Fruit fly (Drosophila melanogaster) whole organism, embryonic: Measurements from ENCODE around the gene Mst84Dd.
A peak's percentile ranks its signal among the peaks of the same experiment; 100 is the strongest.

ENCODE experiments used
- Abd-B ChIP-seq: fragments of 200-800 bp; sonication (Bioruptor generic); optimal IDR thresholded peaks from 2 replicates; lab custom pipeline; 2018; ENCODE audit warnings: missing biosample characterization, mild to moderate bottlenecking, missing genetic modification characterization, moderate library complexity
- Blimp-1 ChIP-seq: fragments of 200-800 bp; sonication (Bioruptor generic); optimal IDR thresholded peaks from 3 replicates; lab custom pipeline; 2018; ENCODE audit warnings: missing biosample characterization, missing genetic modification characterization, mild to moderate bottlenecking, moderate library complexity, missing genetic modification reagents
- CG10209 ChIP-seq: fragments of 200-800 bp; sonication (Bioruptor generic); optimal IDR thresholded peaks from 3 replicates; lab custom pipeline; 2017; ENCODE audit warnings: missing biosample characterization, mild to moderate bottlenecking, missing genetic modification characterization, missing genetic modification reagents
- CG10543 ChIP-seq: fragments of 200-800 bp; sonication (Bioruptor generic); optimal IDR thresholded peaks from 3 replicates; lab custom pipeline; 2017; ENCODE audit warnings: missing biosample characterization, mild to moderate bottlenecking, missing genetic modification characterization, moderate library complexity
- CG11398 ChIP-seq: fragments of 200-800 bp; sonication (Bioruptor generic); optimal IDR thresholded peaks from 2 replicates; lab custom pipeline; 2016; ENCODE audit warnings: missing biosample characterization, missing genetic modification characterization
- CG14014 ChIP-seq: fragments of 200-800 bp; sonication (Bioruptor generic); IDR thresholded peaks from 2 replicates; pipeline ENCODE4 v1.3.6; 2022; ENCODE audit warnings: missing biosample characterization, missing genetic modification characterization
- CG14050 ChIP-seq: fragments of 200-800 bp; sonication (Bioruptor generic); IDR thresholded peaks from 3 replicates; pipeline ENCODE4 v1.3.6; 2022; ENCODE audit warnings: missing biosample characterization, missing genetic modification characterization
- CG17361 ChIP-seq: fragments of 200-800 bp; sonication (Bioruptor generic); IDR thresholded peaks from 3 replicates; pipeline ENCODE4 v1.3.6; 2022; ENCODE audit warnings: missing biosample characterization, missing genetic modification characterization
- CG18476 ChIP-seq: fragments of 200-800 bp; sonication (Bioruptor generic); optimal IDR thresholded peaks from 2 replicates; lab custom pipeline; 2016; ENCODE audit warnings: missing biosample characterization, mild to moderate bottlenecking, missing genetic modification characterization
- CG34224 ChIP-seq: fragments of 200-800 bp; sonication (Bioruptor generic); IDR thresholded peaks from 3 replicates; pipeline ENCODE4 v1.3.6; 2022; ENCODE audit warnings: missing biosample characterization, missing genetic modification characterization; ENCODE audit not compliant: partially characterized antibody
- CG4328 ChIP-seq: fragments of 200-800 bp; sonication (Bioruptor generic); optimal IDR thresholded peaks from 3 replicates; lab custom pipeline; 2017; ENCODE audit warnings: missing biosample characterization, missing genetic modification reagents, missing genetic modification characterization
- CG4854 ChIP-seq: fragments of 200-800 bp; sonication (Bioruptor generic); optimal IDR thresholded peaks from 2 replicates; lab custom pipeline; 2016; ENCODE audit warnings: missing biosample characterization, missing genetic modification characterization, inconsistent platforms
- CG6254 ChIP-seq: fragments of 200-800 bp; sonication (Bioruptor generic); optimal IDR thresholded peaks from 3 replicates; lab custom pipeline; 2017; ENCODE audit warnings: mild to moderate bottlenecking, missing biosample characterization, missing genetic modification reagents, missing genetic modification characterization
- Camta ChIP-seq: fragments of 200-800 bp; sonication (Bioruptor generic); optimal IDR thresholded peaks from 2 replicates; lab custom pipeline; 2016; ENCODE audit warnings: missing biosample characterization, missing genetic modification characterization
- CoRest ChIP-seq: fragments of 200-800 bp; sonication (Bioruptor generic); optimal IDR thresholded peaks from 3 replicates; lab custom pipeline; 2018; ENCODE audit warnings: missing biosample characterization, mild to moderate bottlenecking, missing genetic modification characterization, moderate library complexity
- Kr ChIP-seq: fragments of 200-800 bp; sonication (Bioruptor generic); optimal IDR thresholded peaks from 2 replicates; lab custom pipeline; 2017; ENCODE audit warnings: missing biosample characterization, mild to moderate bottlenecking, missing genetic modification characterization
- Max ChIP-seq: fragments of 200-800 bp; sonication (Bioruptor generic); optimal IDR thresholded peaks from 2 replicates; lab custom pipeline; 2016; ENCODE audit warnings: missing biosample characterization, mild to moderate bottlenecking, missing genetic modification characterization
- Meics ChIP-seq: fragments of 200-800 bp; sonication (Bioruptor generic); optimal IDR thresholded peaks from 2 replicates; lab custom pipeline; 2017; ENCODE audit warnings: missing biosample characterization, mild to moderate bottlenecking, missing genetic modification characterization
- Nf-YC ChIP-seq: fragments of 200-800 bp; optimal IDR thresholded peaks from 3 replicates; lab custom pipeline; 2019; ENCODE audit warnings: missing biosample characterization, mild to moderate bottlenecking, missing genetic modification characterization, moderate library complexity
- Pdp1 ChIP-seq, 2 experiments: fragments of 200-800 bp; sonication (Bioruptor generic); optimal IDR thresholded peaks; 3 replicates each; lab custom pipeline; 2016; ENCODE audit warnings: missing biosample characterization in 2 of 2, missing genetic modification characterization in 2 of 2, mild to moderate bottlenecking in 1 of 2, moderate library complexity in 1 of 2
- Rfx ChIP-seq: fragments of 200-800 bp; sonication (Bioruptor generic); IDR thresholded peaks from 2 replicates; pipeline ENCODE4 v1.3.6; 2022; ENCODE audit warnings: missing biosample characterization, missing genetic modification characterization
- Taf1 ChIP-seq: fragments of 200-800 bp; sonication (Bioruptor generic); IDR thresholded peaks from 2 replicates; pipeline ENCODE4 v1.3.6; 2022; ENCODE audit warnings: missing biosample characterization, missing genetic modification characterization
- al ChIP-seq: fragments of 200-800 bp; sonication (Bioruptor generic); IDR thresholded peaks from 2 replicates; pipeline ENCODE4 v1.3.6; 2022; ENCODE audit warnings: missing biosample characterization, missing genetic modification characterization
- amos ChIP-seq: fragments of 200-800 bp; sonication (Bioruptor generic); IDR thresholded peaks from 2 replicates; pipeline ENCODE4 v1.3.6; 2022; ENCODE audit warnings: missing biosample characterization, missing genetic modification characterization; ENCODE audit not compliant: partially characterized antibody
- ato ChIP-seq: fragments of 200-800 bp; sonication (Bioruptor generic); IDR thresholded peaks from 2 replicates; pipeline ENCODE4 v1.3.6; 2022; ENCODE audit warnings: missing biosample characterization, missing genetic modification characterization; ENCODE audit not compliant: partially characterized antibody
- bsh ChIP-seq, 2 experiments: fragments of 200-800 bp; sonication (Bioruptor generic); optimal IDR thresholded peaks; 2 replicates each; lab custom pipeline; 2017 to 2018; ENCODE audit warnings: mild to moderate bottlenecking in 2 of 2, missing biosample characterization in 2 of 2, missing genetic modification characterization in 2 of 2, moderate library complexity in 1 of 2
- cato ChIP-seq: fragments of 200-800 bp; sonication (Bioruptor generic); optimal IDR thresholded peaks from 2 replicates; lab custom pipeline; 2016; ENCODE audit warnings: missing biosample characterization, missing genetic modification characterization, borderline replicate concordance
- caup ChIP-seq: fragments of 200-800 bp; sonication (Bioruptor generic); optimal IDR thresholded peaks from 3 replicates; lab custom pipeline; 2017; ENCODE audit warnings: missing biosample characterization, mild to moderate bottlenecking, missing genetic modification characterization, moderate library complexity; ENCODE audit not compliant: severe bottlenecking
- crol ChIP-seq: fragments of 200-800 bp; sonication (Bioruptor generic); IDR thresholded peaks from 2 replicates; pipeline ENCODE4 v1.3.6; 2022; ENCODE audit warnings: missing biosample characterization, missing genetic modification characterization
- danr ChIP-seq: fragments of 200-800 bp; sonication (Bioruptor generic); IDR thresholded peaks from 2 replicates; pipeline ENCODE4 v1.3.6; 2022; ENCODE audit warnings: missing biosample characterization, missing genetic modification characterization
- dati ChIP-seq: fragments of 200-800 bp; sonication (Bioruptor generic); IDR thresholded peaks from 2 replicates; pipeline ENCODE4 v1.3.6; 2022; ENCODE audit warnings: missing biosample characterization, missing genetic modification characterization
- emc ChIP-seq: fragments of 200-800 bp; sonication (Bioruptor generic); optimal IDR thresholded peaks from 2 replicates; lab custom pipeline; 2016; ENCODE audit warnings: missing biosample characterization, missing genetic modification characterization
- gce ChIP-seq: fragments of 200-800 bp; sonication (Bioruptor generic); IDR thresholded peaks from 3 replicates; pipeline ENCODE4 v1.3.6; 2022; ENCODE audit warnings: missing biosample characterization, missing genetic modification characterization
- gem ChIP-seq: fragments of 200-800 bp; sonication (Bioruptor generic); optimal IDR thresholded peaks from 2 replicates; lab custom pipeline; 2019; ENCODE audit warnings: missing biosample characterization, mild to moderate bottlenecking, missing genetic modification characterization, moderate library complexity
- gsb ChIP-seq: fragments of 200-800 bp; sonication (Bioruptor generic); IDR thresholded peaks from 2 replicates; pipeline ENCODE4 v1.3.6; 2022; ENCODE audit warnings: missing biosample characterization, missing genetic modification characterization
- her ChIP-seq: fragments of 200-800 bp; sonication (Bioruptor generic); optimal IDR thresholded peaks from 2 replicates; lab custom pipeline; 2016; ENCODE audit warnings: missing biosample characterization, missing genetic modification characterization
- jigr1 ChIP-seq: fragments of 200-800 bp; sonication (Bioruptor generic); IDR thresholded peaks from 3 replicates; pipeline ENCODE4 v1.3.6; 2022; ENCODE audit warnings: missing biosample characterization, missing genetic modification characterization
- ken ChIP-seq: fragments of 200-800 bp; sonication (Bioruptor generic); IDR thresholded peaks from 3 replicates; pipeline ENCODE4 v1.3.6; 2022; ENCODE audit warnings: missing biosample characterization, missing genetic modification characterization
- lola ChIP-seq, 3 experiments: fragments of >200 bp in 2 of 3; fragments of 200-800 bp in 1 of 3; sonication (Bioruptor generic) in 1 of 3; optimal IDR thresholded peaks; 2 replicates each; lab custom pipeline; 2017 to 2019; ENCODE audit warnings: missing biosample characterization in 3 of 3, missing genetic modification characterization in 3 of 3, mild to moderate bottlenecking in 1 of 3, moderate library complexity in 1 of 3
- mam ChIP-seq: fragments of 200-800 bp; sonication (Bioruptor generic); optimal IDR thresholded peaks from 3 replicates; lab custom pipeline; 2016; ENCODE audit warnings: missing biosample characterization, missing genetic modification characterization
- nerfin-2 ChIP-seq: fragments of 200-800 bp; sonication (Bioruptor generic); IDR thresholded peaks from 2 replicates; pipeline ENCODE4 v1.3.6; 2022; ENCODE audit warnings: missing biosample characterization, missing genetic modification characterization; ENCODE audit not compliant: partially characterized antibody
- org-1 ChIP-seq: fragments of 200-800 bp; sonication (Bioruptor generic); optimal IDR thresholded peaks from 2 replicates; lab custom pipeline; 2017; ENCODE audit warnings: missing biosample characterization, missing genetic modification characterization
- pb ChIP-seq: fragments of 200-800 bp; sonication (Bioruptor generic); optimal IDR thresholded peaks from 3 replicates; lab custom pipeline; 2016; ENCODE audit warnings: missing biosample characterization, missing genetic modification characterization
- peb ChIP-seq: fragments of 200-800 bp; sonication (Bioruptor generic); IDR thresholded peaks from 2 replicates; pipeline ENCODE4 v1.3.6; 2022; ENCODE audit warnings: missing biosample characterization, missing genetic modification characterization
- ranshi ChIP-seq: fragments of 200-800 bp; sonication (Bioruptor generic); IDR thresholded peaks from 2 replicates; pipeline ENCODE4 v1.3.6; 2022; ENCODE audit warnings: missing biosample characterization, missing genetic modification characterization
- sens ChIP-seq: fragments of 200-800 bp; sonication (Bioruptor generic); peaks from one replicate; lab custom pipeline; 2016; ENCODE audit warnings: missing biosample characterization, missing genetic modification characterization
- sqz ChIP-seq: fragments of 200-800 bp; sonication (Bioruptor generic); optimal IDR thresholded peaks from 3 replicates; lab custom pipeline; 2018; ENCODE audit warnings: missing biosample characterization, mild to moderate bottlenecking, missing genetic modification characterization
- tin ChIP-seq: fragments of 200-800 bp; sonication (Bioruptor generic); optimal IDR thresholded peaks from 3 replicates; lab custom pipeline; 2016; ENCODE audit warnings: missing biosample characterization, missing genetic modification characterization
- zfh2 ChIP-seq: fragments of 200-800 bp; sonication (Bioruptor generic); optimal IDR thresholded peaks from 2 replicates; lab custom pipeline; 2016; ENCODE audit warnings: missing biosample characterization, missing genetic modification characterization

Mst84Dd gene

dm6 chr3R:7346445-7346844 is 17.1 kb downstream of the Mst84Dd start, which contains the start of gene nxf4 (continued):
- TF ChIP-seq dati (GFP tag; lab: Robert Waterston, UW) (no peak), CoRest (tag; lab: Kevin White, UChicago) (peak; percentile 75), Abd-B (peak; percentile 70), CG11398 (peak; percentile 48), ken (peak; percentile 84), crol (GFP tag; lab: Robert Waterston, UW) (no peak), Meics (GFP tag; lab: Kevin White, UChicago) (peak; percentile 75), CG18476 (GFP tag; lab: Kevin White, UChicago) (peak; percentile 39), gem (tag; lab: Kevin White, UChicago) (peak; percentile 76), Camta (GFP tag; lab: Kevin White, UChicago) (peak; percentile 73), tin (GFP tag; lab: Kevin White, UChicago) (peak; percentile 76), gce (GFP tag; lab: Robert Waterston, UW) (0 out of 3 replicates have a peak, but pooled peaks have one; percentile 49), bsh (GFP tag; optimal IDR thresholded peaks at IDR 0.05; lab: Kevin White, UChicago) (peak in 1 of 2 experiments; percentile 65), CG4328 (GFP tag; lab: Kevin White, UChicago) (peak; percentile 19), Rfx (GFP tag; lab: Robert Waterston, UW) (peak; percentile 89), her (GFP tag; lab: Kevin White, UChicago) (peak; percentile 57), mam (peak; percentile 74), sens (peak; percentile 92), nerfin-2 (GFP tag; lab: Robert Waterston, UW) (no peak), CG34224 (GFP tag; lab: Robert Waterston, UW) (no peak), jigr1 (GFP tag; lab: Robert Waterston, UW) (0 out of 3 replicates have a peak, but pooled peaks have one; percentile 12), CG4854 (peak; percentile 77), emc (peak; percentile 79), al (peak; percentile 55; the same call in 1 of the 2 replicates), CG14014 (GFP tag; lab: Robert Waterston, UW) (peak; percentile 62; the same call in 1 of the 2 replicates), caup (GFP tag; lab: Kevin White, UChicago) (peak; percentile 68), amos (peak; percentile 73), gsb (GFP tag; lab: Robert Waterston, UW) (peak; percentile 13; the same call in 1 of the 2 replicates), Kr (GFP tag; lab: Kevin White, UChicago) (no peak), peb (peak; percentile 31; the same call in 1 of the 2 replicates), CG10209 (peak; percentile 64), CG6254 (GFP tag; lab: Kevin White, UChicago) (no peak)
- TF ChIP-seq, all 482 proteins: peak for 320

- no peak for TF ChIP-seq al
- TF ChIP-seq CG14050 (GFP tag; lab: Robert Waterston, UW), result no peak
- no peak for TF ChIP-seq CG10543
These were observed 18.8 kb downstream of the Mst84Dd start, which contains the start of gene CG31496 for dm6 chr3R:7344769-7345168. Gene CG31496, plus strand, starts transcription at chr3R:7345069.

dm6 chr3R:7336454-7336853 is 27.1 kb downstream of the Mst84Dd start:
- TF ChIP-seq Pdp1 (GFP tag; optimal IDR thresholded peaks at IDR 0.05; lab: Kevin White, UChicago) (no peak), cato (GFP tag; lab: Kevin White, UChicago) (no peak), pb (GFP tag; lab: Kevin White, UChicago) (no peak), ranshi (GFP tag; lab: Robert Waterston, UW) (no peak), lola (GFP tag; optimal IDR thresholded peaks at IDR 0.05; lab: Kevin White, UChicago) (no peak), Taf1 (GFP tag; lab: Robert Waterston, UW) (no peak), zfh2 (GFP tag; lab: Kevin White, UChicago) (no peak), CG17361 (GFP tag; lab: Robert Waterston, UW) (0 out of 3 replicates have a peak, but pooled peaks have one; percentile 14), Max (no peak), sqz (GFP tag; lab: Kevin White, UChicago) (no peak), danr (no peak), ato (no peak), Nf-YC (tag; lab: Kevin White, UChicago) (no peak), org-1 (GFP tag; lab: Kevin White, UChicago) (no peak), gem (tag; lab: Kevin White, UChicago) (peak; percentile 17), Blimp-1 (GFP tag; lab: Kevin White, UChicago) (peak; percentile 15)
